Worm (Caenorhabditis elegans) whole organism, L4 larva: ENCODE results near the gene R07B7.2.

Source experiments
- D1046.2 ChIP-seq: fragments of 200-800 bp; sonication (Bioruptor generic); IDR thresholded peaks from 2 replicates; pipeline ENCODE4 v1.3.6; 2022; ENCODE audit warnings: missing genetic modification characterization, missing compliant biosample characterization
- F37D6.2 ChIP-seq: sonication (generic microtip); optimal IDR thresholded peaks from 2 replicates; lab custom pipeline; 2016; ENCODE audit warnings: mild to moderate bottlenecking, missing genetic modification characterization, missing compliant biosample characterization
- R02D3.7 ChIP-seq: fragments of 150-350 bp; sonication (generic microtip); optimal IDR thresholded peaks from 3 replicates; lab custom pipeline; 2014; ENCODE audit warnings: missing biosample characterization, missing genetic modification characterization
- aha-1 ChIP-seq: fragments of 150-350 bp; peaks from one replicate; lab custom pipeline; 2014; ENCODE audit warnings: missing biosample characterization, missing genetic modification characterization
- ceh-28 ChIP-seq: fragments of 150-350 bp; optimal IDR thresholded peaks from 2 replicates; lab custom pipeline; 2014; ENCODE audit warnings: missing biosample characterization, missing genetic modification reagents, missing genetic modification characterization
- ceh-44 ChIP-seq: fragments of 200-800 bp; sonication (Bioruptor generic); IDR thresholded peaks from 2 replicates; pipeline ENCODE4 v1.3.6; 2022; ENCODE audit warnings: missing genetic modification reagents, missing genetic modification characterization, missing compliant biosample characterization
- daf-16 ChIP-seq, 3 experiments: sonication (generic microtip); optimal IDR thresholded peaks; 2 replicates each; lab custom pipeline; 2016 to 2017; ENCODE audit warnings: missing genetic modification characterization in 3 of 3, missing genetic modification reagents in 3 of 3, mild to moderate bottlenecking in 2 of 3, missing compliant biosample characterization in 2 of 3, missing biosample characterization in 1 of 3, moderate library complexity in 1 of 3
- dmd-6 ChIP-seq: fragments of 200-800 bp; sonication (Bioruptor generic); IDR thresholded peaks from 2 replicates; pipeline ENCODE4 v1.3.6; 2022; ENCODE audit warnings: missing genetic modification reagents, missing genetic modification characterization, missing compliant biosample characterization
- dve-1 ChIP-seq: sonication (generic microtip); optimal IDR thresholded peaks from 2 replicates; lab custom pipeline; 2017; ENCODE audit warnings: antibody characterized with exemption, mild to moderate bottlenecking, missing genetic modification characterization, missing compliant biosample characterization; ENCODE audit not compliant: insufficient read depth
- egl-27 ChIP-seq: sonication (generic microtip); optimal IDR thresholded peaks from 3 replicates; lab custom pipeline; 2017; ENCODE audit warnings: missing biosample characterization, missing genetic modification reagents, missing genetic modification characterization
- fkh-10 ChIP-seq: fragments of 150-350 bp; optimal IDR thresholded peaks from 2 replicates; lab custom pipeline; 2014; ENCODE audit warnings: missing biosample characterization, missing genetic modification reagents, missing genetic modification characterization
- gei-8 ChIP-seq: fragments of 200-800 bp; sonication (Bioruptor generic); optimal IDR thresholded peaks from 2 replicates; lab custom pipeline; 2018; ENCODE audit warnings: mild to moderate bottlenecking, missing genetic modification characterization, missing compliant biosample characterization
- hif-1 ChIP-seq, 2 experiments: sonication (generic microtip); optimal IDR thresholded peaks; 2 replicates each; lab custom pipeline; 2016 to 2017; ENCODE audit warnings: missing compliant biosample characterization in 2 of 2, missing genetic modification characterization in 2 of 2, missing genetic modification reagents in 2 of 2, missing genotype in 2 of 2, mild to moderate bottlenecking in 1 of 2
- hmg-1.1 ChIP-seq: fragments of 200-800 bp; sonication (Bioruptor generic); IDR thresholded peaks from 2 replicates; pipeline ENCODE4 v1.3.6; 2022; ENCODE audit warnings: missing genetic modification reagents, missing genetic modification characterization, missing compliant biosample characterization
- lim-7 ChIP-seq: fragments of 200-800 bp; sonication (Bioruptor generic); IDR thresholded peaks from 2 replicates; pipeline ENCODE4 v1.3.6; 2022; ENCODE audit warnings: missing genetic modification characterization, missing compliant biosample characterization
- lin-13 ChIP-seq: fragments of 150-350 bp; optimal IDR thresholded peaks from 2 replicates; lab custom pipeline; 2014; ENCODE audit warnings: missing biosample characterization, missing genetic modification reagents, missing genetic modification characterization
- lir-3 ChIP-seq: sonication (generic microtip); optimal IDR thresholded peaks from 2 replicates; lab custom pipeline; 2016; ENCODE audit warnings: mild to moderate bottlenecking, missing genetic modification characterization, missing compliant biosample characterization
- lsy-2 ChIP-seq, 2 experiments: fragments of 150-350 bp in 1 of 2; sonication (generic microtip) in 1 of 2; optimal IDR thresholded peaks; 2 replicates each; lab custom pipeline; 2014 to 2017; ENCODE audit warnings: missing biosample characterization in 2 of 2, missing genetic modification characterization in 2 of 2
- mep-1 ChIP-seq: fragments of 150-350 bp; sonication (generic microtip); optimal IDR thresholded peaks from 3 replicates; lab custom pipeline; 2014; ENCODE audit warnings: missing biosample characterization, missing genetic modification characterization
- mes-2 ChIP-seq: sonication (generic microtip); optimal IDR thresholded peaks from 2 replicates; lab custom pipeline; 2016; ENCODE audit warnings: missing genotype, mild to moderate bottlenecking, missing genetic modification characterization, missing compliant biosample characterization; ENCODE audit not compliant: poor library complexity, severe bottlenecking
- mxl-3 ChIP-seq: fragments of 200-800 bp; sonication (Bioruptor generic); optimal IDR thresholded peaks from 2 replicates; lab custom pipeline; 2018; ENCODE audit warnings: mild to moderate bottlenecking, missing genetic modification characterization, missing compliant biosample characterization
- nhr-11 ChIP-seq: fragments of 150-350 bp; optimal IDR thresholded peaks from 2 replicates; lab custom pipeline; 2014; ENCODE audit warnings: missing biosample characterization, missing genetic modification characterization
- nhr-25 ChIP-seq: sonication (generic microtip); optimal IDR thresholded peaks from 2 replicates; lab custom pipeline; 2017; ENCODE audit warnings: missing genetic modification characterization, mild to moderate bottlenecking, missing compliant biosample characterization, antibody characterized with exemption, moderate library complexity, borderline replicate concordance; ENCODE audit not compliant: insufficient read depth
- nhr-28 ChIP-seq: fragments of 150-350 bp; optimal IDR thresholded peaks from 2 replicates; lab custom pipeline; 2014; ENCODE audit warnings: missing biosample characterization, missing genetic modification characterization
- nhr-6 ChIP-seq: fragments of 150-350 bp; optimal IDR thresholded peaks from 2 replicates; lab custom pipeline; 2014; ENCODE audit warnings: missing biosample characterization, missing genetic modification characterization
- nhr-77 ChIP-seq: fragments of 150-350 bp; optimal IDR thresholded peaks from 2 replicates; lab custom pipeline; 2014; ENCODE audit warnings: missing biosample characterization, missing genetic modification characterization
- pha-4 ChIP-seq, 2 experiments: fragments of 150-350 bp in 1 of 2; fragments of 200-800 bp in 1 of 2; sonication (Bioruptor generic) in 1 of 2; IDR thresholded peaks in 1 of 2; optimal IDR thresholded peaks in 1 of 2; 2 replicates each; pipeline versions ENCODE4 v1.3.6 to Lab custom; 2014 to 2022; ENCODE audit warnings: missing genetic modification characterization in 2 of 2, missing genetic modification reagents in 2 of 2, missing biosample characterization in 1 of 2, missing compliant biosample characterization in 1 of 2
- pqm-1 ChIP-seq: sonication (generic microtip); optimal IDR thresholded peaks from 2 replicates; lab custom pipeline; 2017; ENCODE audit warnings: missing biosample characterization, missing genetic modification characterization
- rbr-2 ChIP-seq: sonication (generic microtip); optimal IDR thresholded peaks from 2 replicates; lab custom pipeline; 2016; ENCODE audit warnings: missing genotype, missing genetic modification characterization, missing compliant biosample characterization
- snpc-1.2 ChIP-seq: fragments of 200-800 bp; sonication (Bioruptor generic); IDR thresholded peaks from 2 replicates; pipeline ENCODE4 v1.3.6; 2022; ENCODE audit warnings: missing genetic modification reagents, missing genetic modification characterization, missing compliant biosample characterization
- tag-97 ChIP-seq: fragments of 200-800 bp; sonication (Bioruptor generic); IDR thresholded peaks from 2 replicates; pipeline ENCODE4 v1.3.6; 2022; ENCODE audit warnings: missing genetic modification characterization, missing compliant biosample characterization
- unc-130 ChIP-seq: sonication (generic microtip); optimal IDR thresholded peaks from 2 replicates; lab custom pipeline; 2016; ENCODE audit warnings: missing genetic modification reagents, missing genetic modification characterization, missing compliant biosample characterization
- unc-39 ChIP-seq: sonication (generic microtip); optimal IDR thresholded peaks from 2 replicates; lab custom pipeline; 2017; ENCODE audit warnings: missing biosample characterization, missing genetic modification characterization
- zip-2 ChIP-seq: fragments of 150-350 bp; optimal IDR thresholded peaks from 2 replicates; lab custom pipeline; 2014; ENCODE audit warnings: missing biosample characterization, missing genetic modification characterization

Gene R07B7.2

DNA sequence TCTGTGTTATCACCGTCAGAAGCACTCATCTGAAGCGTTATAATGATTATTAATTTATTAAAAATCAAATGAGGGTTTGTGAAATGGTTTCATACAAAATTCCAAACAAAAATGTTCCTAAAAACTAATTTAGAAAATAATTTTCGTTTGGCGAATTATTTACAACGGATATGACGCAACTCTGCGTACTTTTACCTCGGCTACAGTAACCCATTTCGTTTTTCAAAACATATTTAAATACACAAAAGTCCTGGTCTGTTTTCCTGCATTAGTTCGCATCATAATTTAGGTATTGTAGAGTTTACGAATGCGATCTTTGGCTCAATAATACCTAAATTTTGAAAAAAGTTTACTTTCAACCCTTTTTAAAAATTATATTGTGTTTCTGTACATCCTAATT is at the start of gene R07B7.2:
R07B7.2 (minus strand) TSS at position 35 of the 400 bp plus-strand sequence.
- TF ChIP-seq unc-39 (tag; lab: Kevin White, UChicago), result no peak
- no peak for TF ChIP-seq rbr-2 (tag; lab: Kevin White, UChicago)
- no peak for TF ChIP-seq egl-27 (tag; lab: Kevin White, UChicago)
- no peak for TF ChIP-seq nhr-25 (tag; lab: Kevin White, UChicago)
- TF ChIP-seq nhr-11 (tag; lab: Kevin White, UChicago), result no peak

DNA sequence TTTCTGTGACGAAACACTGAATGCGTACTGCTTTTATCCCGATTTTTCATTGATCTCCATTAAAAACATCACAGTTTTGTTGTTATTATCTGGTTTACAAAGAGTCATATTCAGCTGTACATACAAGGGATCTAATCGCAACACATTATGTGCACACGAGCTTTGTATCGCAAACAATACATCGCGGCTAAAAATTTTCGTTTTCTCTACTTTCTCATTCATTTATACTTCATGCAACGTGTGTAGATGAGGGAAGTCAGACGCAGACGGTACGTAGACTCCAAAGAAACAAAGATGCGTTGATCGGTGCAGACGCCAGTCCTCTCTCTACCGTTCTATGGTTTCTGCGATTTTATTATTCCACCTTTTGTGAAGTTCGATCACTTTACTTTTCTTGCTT is 47.3 kb upstream of the R07B7.2 start, which contains the start of gene nhr-136:
nhr-136 (plus strand) TSS at position 301 of the 400 bp plus-strand sequence.
- TF ChIP-seq daf-16 (GFP tag; optimal IDR thresholded peaks at IDR 0.05; lab: Kevin White, UChicago), result no peak
- peak; percentile 5 for TF ChIP-seq daf-16 (tag; optimal IDR thresholded peaks at IDR 0.05; lab: Kevin White, UChicago)
- no peak for TF ChIP-seq gei-8 (GFP tag; lab: Kevin White, UChicago)
- TF ChIP-seq F37D6.2, result no peak
- TF ChIP-seq nhr-28 (tag; lab: Kevin White, UChicago), result peak; percentile 42
- TF ChIP-seq tag-97, result no peak
- TF ChIP-seq dve-1 (tag; lab: Kevin White, UChicago), result peak; percentile 26
- peak; percentile 39 for TF ChIP-seq mxl-3 (GFP tag; lab: Kevin White, UChicago)
- TF ChIP-seq, all 104 proteins: peak for 4

DNA sequence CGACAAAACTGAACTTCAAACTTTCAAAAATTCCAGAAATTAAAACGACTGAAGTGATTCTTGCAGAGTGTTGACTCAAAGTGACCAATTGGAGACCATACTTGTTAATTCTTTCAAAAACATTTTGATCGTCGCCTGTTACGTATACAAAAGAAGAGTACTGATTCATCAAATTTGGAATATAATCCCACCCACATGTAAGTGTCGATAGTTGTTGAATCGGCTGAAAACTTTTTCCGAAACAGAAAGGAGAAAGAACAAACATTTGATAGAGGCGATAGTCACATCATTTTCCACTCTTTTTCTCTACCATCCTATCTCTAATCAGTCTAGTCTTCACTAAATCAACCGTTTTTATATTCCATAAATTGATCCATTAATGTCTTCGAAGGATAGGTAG is 44.4 kb upstream of the R07B7.2 start, which contains the start of gene nhr-153:
nhr-153 (plus strand) TSS at position 301 of the 400 bp plus-strand sequence.
- peak; percentile 19 for TF ChIP-seq nhr-28 (tag; lab: Kevin White, UChicago)
- no peak for TF ChIP-seq D1046.2
- peak; percentile 67 for TF ChIP-seq aha-1
- no peak for TF ChIP-seq lir-3

DNA sequence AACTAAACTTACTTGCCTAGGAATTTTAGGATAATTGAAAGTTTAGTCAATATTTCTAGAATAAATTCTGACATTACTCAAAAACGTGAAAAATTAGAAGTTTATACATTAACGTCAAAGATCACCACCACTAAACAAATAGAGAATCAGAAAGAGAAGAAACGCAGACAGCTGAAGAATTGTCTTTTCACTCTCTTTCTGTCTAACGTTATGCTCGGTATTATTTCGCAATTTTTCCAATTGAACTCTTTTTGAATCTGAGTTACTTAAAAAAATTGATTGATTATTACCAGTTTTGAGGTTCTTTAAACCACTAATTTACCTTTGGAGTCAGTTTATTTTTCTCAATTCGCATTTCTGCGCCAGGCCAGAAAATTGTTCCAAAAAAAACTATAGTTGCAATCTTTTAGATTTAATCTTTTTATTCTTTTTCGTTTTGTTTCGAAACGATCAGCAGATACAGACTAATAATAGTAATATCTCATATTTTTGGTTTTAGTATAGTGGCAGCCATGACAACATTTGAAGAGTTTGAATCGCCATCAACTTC is 41.3 kb upstream of the R07B7.2 start, which contains the start of gene nhr-154:
nhr-154 (plus strand) TSS at position 500 of the 550 bp plus-strand sequence.
- TF ChIP-seq mep-1 (tag; lab: Kevin White, UChicago) (peak; percentile 20), nhr-77 (tag; lab: Kevin White, UChicago) (no peak), fkh-10 (no peak), zip-2 (tag; lab: Kevin White, UChicago) (no peak), pha-4 (GFP tag; IDR thresholded peaks at IDR 0.05; lab: Robert Waterston, UW) (no peak), pha-4 (tag; optimal IDR thresholded peaks at IDR 0.05; lab: Kevin White, UChicago) (no peak), R02D3.7 (tag; lab: Kevin White, UChicago) (no peak), unc-39 (tag; lab: Kevin White, UChicago) (no peak), unc-130 (GFP tag; lab: Kevin White, UChicago) (no peak), mes-2 (tag; lab: Kevin White, UChicago) (no peak), lim-7 (GFP tag; lab: Robert Waterston, UW) (no peak), ceh-28 (tag; lab: Kevin White, UChicago) (no peak), nhr-6 (tag; lab: Kevin White, UChicago) (peak; percentile 81), lin-13 (GFP tag; lab: Kevin White, UChicago) (no peak), ceh-44 (GFP tag; lab: Robert Waterston, UW) (no peak), snpc-1.2 (GFP tag; lab: Robert Waterston, UW) (no peak), lsy-2 (tag; optimal IDR thresholded peaks at IDR 0.05; lab: Kevin White, UChicago) (peak in 1 of 2 experiments; percentile 49), daf-16 (GFP tag; optimal IDR thresholded peaks at IDR 0.05; lab: Kevin White, UChicago) (no peak), daf-16 (tag; optimal IDR thresholded peaks at IDR 0.05; lab: Kevin White, UChicago) (peak; percentile 33), pqm-1 (tag; lab: Kevin White, UChicago) (peak; percentile 4), hmg-1.1 (peak; percentile 52; the same call in 1 of the 2 replicates), mxl-3 (GFP tag; lab: Kevin White, UChicago) (no peak), dve-1 (tag; lab: Kevin White, UChicago) (peak; percentile 48), nhr-28 (tag; lab: Kevin White, UChicago) (peak; percentile 39), aha-1 (peak; percentile 52), hif-1 (tag; optimal IDR thresholded peaks at IDR 0.05; lab: Kevin White, UChicago) (peak in 1 of 2 experiments; percentile 62), nhr-25 (tag; lab: Kevin White, UChicago) (no peak), dmd-6 (GFP tag; lab: Robert Waterston, UW) (peak; percentile 6; the same call in 1 of the 2 replicates), F37D6.2 (no peak)
